Worm (Caenorhabditis elegans) whole organism, L1 larva: ENCODE results near the gene gst-7.
A peak's percentile ranks its signal among the peaks of the same experiment; 100 is the strongest.

ENCODE experiments used
- C34B4.2 ChIP-seq: sonication (generic microtip); optimal IDR thresholded peaks from 2 replicates; lab custom pipeline; 2017; ENCODE audit warnings: mild to moderate bottlenecking, missing genetic modification characterization, missing compliant biosample characterization
- F16B12.6 ChIP-seq: fragments of 150-350 bp; optimal IDR thresholded peaks from 2 replicates; lab custom pipeline; 2014; ENCODE audit warnings: missing biosample characterization, missing genetic modification characterization
- aha-1 ChIP-seq: fragments of 150-350 bp; optimal IDR thresholded peaks from 2 replicates; lab custom pipeline; 2014; ENCODE audit warnings: missing biosample characterization, missing genetic modification characterization
- alr-1 ChIP-seq: fragments of 200-800 bp; sonication (Bioruptor generic); optimal IDR thresholded peaks from 2 replicates; lab custom pipeline; 2018; ENCODE audit warnings: borderline replicate concordance, mild to moderate bottlenecking, missing genetic modification characterization, missing compliant biosample characterization
- ceh-63 ChIP-seq: fragments of 200-800 bp; sonication (Bioruptor generic); optimal IDR thresholded peaks from 2 replicates; lab custom pipeline; 2018; ENCODE audit warnings: mild to moderate bottlenecking, missing genetic modification characterization, missing compliant biosample characterization
- ceh-8 ChIP-seq: fragments of 200-800 bp; sonication (Bioruptor generic); optimal IDR thresholded peaks from 2 replicates; lab custom pipeline; 2018; ENCODE audit warnings: mild to moderate bottlenecking, missing genetic modification characterization, moderate library complexity, missing compliant biosample characterization
- ceh-90 ChIP-seq: sonication (generic microtip); optimal IDR thresholded peaks from 2 replicates; lab custom pipeline; 2016; ENCODE audit warnings: missing genetic modification characterization, missing compliant biosample characterization
- dpl-1 ChIP-seq, 3 experiments: fragments of 150-350 bp in 2 of 3; sonication (generic microtip) in 1 of 3; optimal IDR thresholded peaks; 2 replicates each; lab custom pipeline; 2014 to 2017; ENCODE audit warnings: missing biosample characterization in 3 of 3, missing genetic modification characterization in 3 of 3, missing genetic modification reagents in 3 of 3
- dsc-1 ChIP-seq: sonication (generic microtip); optimal IDR thresholded peaks from 2 replicates; lab custom pipeline; 2016; ENCODE audit warnings: mild to moderate bottlenecking, missing genetic modification characterization, missing compliant biosample characterization
- efl-1 ChIP-seq, 4 experiments: fragments of 150-350 bp; optimal IDR thresholded peaks in 3 of 4; peaks in 1 of 4; 1 replicate in 1 of 4; 2 replicates in 3 of 4; lab custom pipeline; 2014; ENCODE audit warnings: missing biosample characterization in 2 of 4, missing genetic modification characterization in 2 of 4, missing genetic modification reagents in 2 of 4
- efl-3 ChIP-seq: fragments of 200-800 bp; sonication (Bioruptor generic); optimal IDR thresholded peaks from 2 replicates; lab custom pipeline; 2018; ENCODE audit warnings: mild to moderate bottlenecking, missing genetic modification characterization, missing compliant biosample characterization
- egl-13 ChIP-seq: sonication (generic microtip); optimal IDR thresholded peaks from 2 replicates; lab custom pipeline; 2016; ENCODE audit warnings: missing genotype, missing genetic modification reagents, missing genetic modification characterization, missing compliant biosample characterization
- egl-27 ChIP-seq, 2 experiments: fragments of 150-350 bp in 1 of 2; sonication (generic microtip); optimal IDR thresholded peaks; 3 replicates each; lab custom pipeline; 2017 to 2018; ENCODE audit warnings: missing biosample characterization in 2 of 2, missing genetic modification characterization in 2 of 2, missing genetic modification reagents in 2 of 2
- elt-2 ChIP-seq: sonication (generic microtip); optimal IDR thresholded peaks from 2 replicates; lab custom pipeline; 2016; ENCODE audit warnings: missing genetic modification characterization, mild to moderate bottlenecking, inconsistent platforms, missing compliant biosample characterization, missing genetic modification reagents
- elt-3 ChIP-seq, 6 experiments: fragments of 150-350 bp in 1 of 6; sonication (generic microtip); optimal IDR thresholded peaks; 2 replicates each; lab custom pipeline; 2017 to 2018; ENCODE audit warnings: missing biosample characterization in 6 of 6, missing genetic modification characterization in 6 of 6, inconsistent platforms in 1 of 6
- ets-5 ChIP-seq: fragments of 200-800 bp; sonication (Bioruptor generic); IDR thresholded peaks from 2 replicates; pipeline ENCODE4 v1.3.6; 2022; ENCODE audit warnings: missing genetic modification characterization, missing compliant biosample characterization
- fos-1 ChIP-seq: fragments of 150-350 bp; optimal IDR thresholded peaks from 2 replicates; lab custom pipeline; 2014; ENCODE audit warnings: missing biosample characterization, missing genetic modification characterization
- hlh-17 ChIP-seq: fragments of 200-800 bp; sonication (Bioruptor generic); optimal IDR thresholded peaks from 2 replicates; lab custom pipeline; 2018; ENCODE audit warnings: missing genetic modification characterization, mild to moderate bottlenecking, missing compliant biosample characterization, moderate library complexity, borderline replicate concordance
- hlh-4 ChIP-seq: sonication (generic microtip); optimal IDR thresholded peaks from 2 replicates; lab custom pipeline; 2016; ENCODE audit warnings: mild to moderate bottlenecking, missing genetic modification characterization, missing compliant biosample characterization
- irx-1 ChIP-seq: sonication (generic microtip); optimal IDR thresholded peaks from 2 replicates; lab custom pipeline; 2016; ENCODE audit warnings: missing genetic modification characterization, missing compliant biosample characterization
- isw-1 ChIP-seq: fragments of 200-800 bp; sonication (Bioruptor generic); IDR thresholded peaks from 2 replicates; pipeline ENCODE4 v1.3.6; 2022; ENCODE audit warnings: missing genetic modification characterization, missing compliant biosample characterization
- jun-1 ChIP-seq: fragments of 150-350 bp; optimal IDR thresholded peaks from 2 replicates; lab custom pipeline; 2014; ENCODE audit warnings: missing biosample characterization, missing genetic modification reagents, missing genetic modification characterization
- lin-13 ChIP-seq: fragments of 150-350 bp; optimal IDR thresholded peaks from 2 replicates; lab custom pipeline; 2014; ENCODE audit warnings: missing biosample characterization, missing genetic modification reagents, missing genetic modification characterization
- lin-14 ChIP-seq: fragments of 200-800 bp; sonication (Bioruptor generic); optimal IDR thresholded peaks from 2 replicates; lab custom pipeline; 2018; ENCODE audit warnings: mild to moderate bottlenecking, missing genetic modification characterization, moderate library complexity, missing compliant biosample characterization
- lin-15B ChIP-seq: fragments of 150-350 bp; sonication (generic microtip); optimal IDR thresholded peaks from 3 replicates; lab custom pipeline; 2014; ENCODE audit warnings: missing biosample characterization, missing genetic modification characterization
- lin-35 ChIP-seq, 2 experiments: fragments of 150-350 bp; optimal IDR thresholded peaks; 2 replicates each; lab custom pipeline; 2014; ENCODE audit warnings: missing biosample characterization in 2 of 2, missing genetic modification characterization in 2 of 2, missing genetic modification reagents in 2 of 2
- lin-39 ChIP-seq: fragments of 150-350 bp; optimal IDR thresholded peaks from 2 replicates; lab custom pipeline; 2014; ENCODE audit warnings: missing biosample characterization, missing genetic modification reagents, missing genetic modification characterization
- lsy-2 ChIP-seq, 2 experiments: fragments of 150-350 bp; optimal IDR thresholded peaks; 2 replicates each; lab custom pipeline; 2014; ENCODE audit warnings: missing biosample characterization in 2 of 2, missing genetic modification characterization in 2 of 2
- mdl-1 ChIP-seq, 2 experiments: fragments of 150-350 bp; optimal IDR thresholded peaks; 2 replicates each; lab custom pipeline; 2014 to 2017; ENCODE audit warnings: missing biosample characterization in 2 of 2, missing genetic modification characterization in 2 of 2, inconsistent platforms in 1 of 2
- mef-2 ChIP-seq: fragments of 150-350 bp; optimal IDR thresholded peaks from 2 replicates; lab custom pipeline; 2014; ENCODE audit warnings: missing biosample characterization, missing genetic modification characterization
- nhr-11 ChIP-seq: fragments of 150-350 bp; optimal IDR thresholded peaks from 2 replicates; lab custom pipeline; 2014; ENCODE audit warnings: missing biosample characterization, missing genetic modification characterization
- nhr-12 ChIP-seq: sonication (generic microtip); optimal IDR thresholded peaks from 2 replicates; lab custom pipeline; 2017; ENCODE audit warnings: missing biosample characterization, missing genetic modification characterization
- nhr-20 ChIP-seq: sonication (generic microtip); optimal IDR thresholded peaks from 2 replicates; lab custom pipeline; 2016; ENCODE audit warnings: mild to moderate bottlenecking, missing genetic modification characterization, missing compliant biosample characterization
- nhr-47 ChIP-seq: sonication (generic microtip); optimal IDR thresholded peaks from 2 replicates; lab custom pipeline; 2016; ENCODE audit warnings: mild to moderate bottlenecking, missing genetic modification characterization, moderate library complexity, missing compliant biosample characterization
- nhr-71 ChIP-seq: sonication (generic microtip); optimal IDR thresholded peaks from 2 replicates; lab custom pipeline; 2016; ENCODE audit warnings: mild to moderate bottlenecking, missing genetic modification characterization, moderate library complexity, missing compliant biosample characterization
- nhr-77 ChIP-seq: fragments of 150-350 bp; optimal IDR thresholded peaks from 2 replicates; lab custom pipeline; 2014; ENCODE audit warnings: missing biosample characterization, missing genetic modification characterization
- nhr-85 ChIP-seq: sonication (generic microtip); peaks from one replicate; lab custom pipeline; 2016; ENCODE audit warnings: missing genetic modification characterization, inconsistent platforms, missing compliant biosample characterization
- nhr-90 ChIP-seq: sonication (generic microtip); optimal IDR thresholded peaks from 2 replicates; lab custom pipeline; 2016; ENCODE audit warnings: mild to moderate bottlenecking, missing genetic modification characterization, missing compliant biosample characterization; ENCODE audit not compliant: poor library complexity
- pag-3 ChIP-seq: sonication (generic microtip); optimal IDR thresholded peaks from 2 replicates; lab custom pipeline; 2017; ENCODE audit warnings: missing genetic modification characterization, mild to moderate bottlenecking, missing compliant biosample characterization, antibody characterized with exemption, borderline replicate concordance; ENCODE audit not compliant: insufficient read depth
- pax-3 ChIP-seq: fragments of 200-800 bp; sonication (Bioruptor generic); optimal IDR thresholded peaks from 2 replicates; lab custom pipeline; 2018; ENCODE audit warnings: mild to moderate bottlenecking, missing genetic modification characterization, moderate library complexity, missing compliant biosample characterization
- pqm-1 ChIP-seq: sonication (generic microtip); optimal IDR thresholded peaks from 3 replicates; lab custom pipeline; 2017; ENCODE audit warnings: missing biosample characterization, missing genetic modification characterization
- snpc-4 ChIP-seq: fragments of 150-350 bp; optimal IDR thresholded peaks from 2 replicates; lab custom pipeline; 2014; ENCODE audit warnings: missing biosample characterization, missing genetic modification characterization
- sox-4 ChIP-seq: sonication (generic microtip); optimal IDR thresholded peaks from 2 replicates; lab custom pipeline; 2016; ENCODE audit warnings: missing genetic modification characterization, missing compliant biosample characterization
- sup-37 ChIP-seq: fragments of 200-800 bp; sonication (Bioruptor generic); optimal IDR thresholded peaks from 2 replicates; lab custom pipeline; 2018; ENCODE audit warnings: mild to moderate bottlenecking, missing genetic modification characterization, missing compliant biosample characterization
- tbx-2 ChIP-seq: sonication (generic microtip); optimal IDR thresholded peaks from 2 replicates; lab custom pipeline; 2016; ENCODE audit warnings: missing genetic modification characterization, missing compliant biosample characterization
- unc-130 ChIP-seq: fragments of 150-350 bp; optimal IDR thresholded peaks from 2 replicates; lab custom pipeline; 2017; ENCODE audit warnings: missing biosample characterization, missing genetic modification characterization, inconsistent platforms
- unc-86 ChIP-seq: sonication (generic microtip); optimal IDR thresholded peaks from 2 replicates; lab custom pipeline; 2016; ENCODE audit warnings: missing genetic modification characterization, missing compliant biosample characterization
- xbp-1 ChIP-seq: sonication (generic microtip); optimal IDR thresholded peaks from 2 replicates; lab custom pipeline; 2016; ENCODE audit warnings: missing genetic modification characterization, missing compliant biosample characterization
- ztf-4 ChIP-seq: fragments of 150-350 bp; optimal IDR thresholded peaks from 2 replicates; lab custom pipeline; 2014; ENCODE audit warnings: missing biosample characterization, missing genetic modification characterization

The gst-7 gene

ce11 chrII:4888527-4889487 is 6.9 kb downstream of the gst-7 start, which contains the start of gene pgm-1:
Gene pgm-1 (plus strand): TSS chrII:4889437.
- TF ChIP-seq unc-130 (tag; lab: Kevin White, UChicago) (peak; percentile 14), mef-2 (tag; lab: Kevin White, UChicago) (no peak), hlh-4 (no peak), aha-1 (tag; lab: Kevin White, UChicago) (no peak), pag-3 (tag; lab: Kevin White, UChicago) (peak; percentile 41), dpl-1 (GFP tag; optimal IDR thresholded peaks at IDR 0.05; lab: Kevin White, UChicago) (peak in 2 of 3 experiments; percentile 16 to 38), elt-2 (tag; lab: Kevin White, UChicago) (peak; percentile 45), lsy-2 (tag; optimal IDR thresholded peaks at IDR 0.05; lab: Kevin White, UChicago) (peak; percentile 7 to 51), ets-5 (no peak), lin-39 (peak; percentile 9), efl-1 (optimal IDR thresholded peaks at IDR 0.05; lab: Kevin White, UChicago) (peak; percentile 26 to 35), efl-1 (GFP tag; optimal IDR thresholded peaks at IDR 0.05 in 1 of 2; lab: Kevin White, UChicago) (no peak), unc-86 (tag; lab: Kevin White, UChicago) (no peak), nhr-12 (tag; lab: Kevin White, UChicago) (no peak), ztf-4 (tag; lab: Kevin White, UChicago) (no peak), pax-3 (tag; lab: Kevin White, UChicago) (no peak), fos-1 (tag; lab: Kevin White, UChicago) (no peak), lin-15B (tag; lab: Kevin White, UChicago) (no peak), nhr-77 (tag; lab: Kevin White, UChicago) (no peak), ceh-8 (GFP tag; lab: Kevin White, UChicago) (no peak), irx-1 (tag; lab: Kevin White, UChicago) (no peak), nhr-85 (tag; lab: Kevin White, UChicago) (peak; percentile 6), sup-37 (GFP tag; lab: Kevin White, UChicago) (no peak), elt-3 (tag; optimal IDR thresholded peaks at IDR 0.05; lab: Kevin White, UChicago) (peak in 1 of 6 experiments; percentile 46), F16B12.6 (no peak), lin-13 (no peak), lin-14 (GFP tag; lab: Kevin White, UChicago) (peak; percentile 90), alr-1 (tag; lab: Kevin White, UChicago) (no peak), nhr-47 (tag; lab: Kevin White, UChicago) (no peak), ceh-63 (GFP tag; lab: Kevin White, UChicago) (no peak), sox-4 (tag; lab: Kevin White, UChicago) (no peak), xbp-1 (no peak), mdl-1 (tag; optimal IDR thresholded peaks at IDR 0.05; lab: Kevin White, UChicago) (no peak), jun-1 (tag; lab: Kevin White, UChicago) (no peak), pqm-1 (no peak), nhr-71 (peak; percentile 70), C34B4.2 (tag; lab: Kevin White, UChicago) (no peak), snpc-4 (no peak), hlh-17 (GFP tag; lab: Kevin White, UChicago) (no peak), nhr-90 (no peak), tbx-2 (tag; lab: Kevin White, UChicago) (no peak), isw-1 (GFP tag; lab: Robert Waterston, UW) (no peak), egl-13 (no peak), dsc-1 (tag; lab: Kevin White, UChicago) (no peak), ceh-90 (tag; lab: Kevin White, UChicago) (no peak), nhr-11 (tag; lab: Kevin White, UChicago) (no peak), nhr-20 (tag; lab: Kevin White, UChicago) (peak; percentile 42), lin-35 (GFP tag; optimal IDR thresholded peaks at IDR 0.05; lab: Kevin White, UChicago) (peak in 1 of 2 experiments; percentile 35), efl-3 (GFP tag; lab: Kevin White, UChicago) (no peak), egl-27 (tag; optimal IDR thresholded peaks at IDR 0.05; lab: Kevin White, UChicago) (no peak)
